Worm (Caenorhabditis elegans) whole organism, young adult: ENCODE results near the gene C08E3.1.

ENCODE experiments used
- C06A6.2 ChIP-seq: fragments of 200-800 bp; sonication (Bioruptor generic); conservative IDR thresholded peaks from 2 replicates; pipeline ENCODE4 v1.3.6; 2022; ENCODE audit warnings: missing genetic modification characterization, missing compliant biosample characterization
- K11D2.4 ChIP-seq: fragments of 200-800 bp; sonication (Bioruptor generic); IDR thresholded peaks from 2 replicates; pipeline ENCODE4 v1.3.6; 2022; ENCODE audit warnings: missing genetic modification reagents, missing genetic modification characterization, missing compliant biosample characterization
- T26A5.8 ChIP-seq: sonication (generic microtip); optimal IDR thresholded peaks from 2 replicates; lab custom pipeline; 2016; ENCODE audit warnings: missing genetic modification characterization, missing compliant biosample characterization
- Y53F4B.3 ChIP-seq: fragments of 200-800 bp; sonication (Bioruptor generic); IDR thresholded peaks from 2 replicates; pipeline ENCODE4 v1.3.6; 2022; ENCODE audit warnings: missing genetic modification reagents, missing genetic modification characterization, missing compliant biosample characterization
- Y56A3A.18 ChIP-seq: fragments of 200-800 bp; sonication (Bioruptor generic); IDR thresholded peaks from 2 replicates; pipeline ENCODE4 v1.3.6; 2022; ENCODE audit warnings: missing genetic modification reagents, missing genetic modification characterization, missing compliant biosample characterization
- ama-1 ChIP-seq, 3 experiments: fragments of 150-350 bp in 1 of 3; sonication (generic microtip) in 2 of 3; optimal IDR thresholded peaks; 2 replicates each; lab custom pipeline; 2014 to 2018; ENCODE audit warnings: missing biosample characterization in 2 of 3, missing genetic modification characterization in 2 of 3, missing genetic modification reagents in 2 of 3
- ccch-3 ChIP-seq: fragments of 200-800 bp; sonication (Bioruptor generic); optimal IDR thresholded peaks from 2 replicates; lab custom pipeline; 2018; ENCODE audit warnings: mild to moderate bottlenecking, missing genetic modification characterization, missing compliant biosample characterization
- ceh-27 ChIP-seq: fragments of 200-800 bp; sonication (Bioruptor generic); optimal IDR thresholded peaks from 2 replicates; lab custom pipeline; 2018; ENCODE audit warnings: mild to moderate bottlenecking, missing genetic modification characterization, moderate library complexity, missing compliant biosample characterization
- efl-1 ChIP-seq: fragments of 150-350 bp; optimal IDR thresholded peaks from 2 replicates; lab custom pipeline; 2014; ENCODE audit warnings: missing biosample characterization, missing genetic modification reagents, missing genetic modification characterization
- egl-18 ChIP-seq: fragments of 200-800 bp; sonication (Bioruptor generic); IDR thresholded peaks from 2 replicates; pipeline ENCODE4 v1.3.6; 2022; ENCODE audit warnings: missing genetic modification reagents, missing genetic modification characterization, missing compliant biosample characterization
- ekl-4 ChIP-seq: fragments of 200-800 bp; sonication (Bioruptor generic); IDR thresholded peaks from 2 replicates; pipeline ENCODE4 v1.3.6; 2022; ENCODE audit warnings: missing genetic modification reagents, missing genetic modification characterization, missing compliant biosample characterization
- let-607 ChIP-seq, 2 experiments: fragments of 200-800 bp in 1 of 2; sonication (Bioruptor generic) in 1 of 2; sonication (generic microtip) in 1 of 2; optimal IDR thresholded peaks; 2 replicates each; lab custom pipeline; 2016 to 2018; ENCODE audit warnings: mild to moderate bottlenecking in 2 of 2, missing compliant biosample characterization in 2 of 2, missing genetic modification characterization in 2 of 2, moderate library complexity in 2 of 2, missing genotype in 1 of 2
- lin-40 ChIP-seq: sonication (generic microtip); optimal IDR thresholded peaks from 2 replicates; lab custom pipeline; 2016; ENCODE audit warnings: missing genetic modification characterization, mild to moderate bottlenecking, missing compliant biosample characterization, missing genotype, missing genetic modification reagents
- pha-4 ChIP-seq: fragments of 150-350 bp; sonication (generic microtip); optimal IDR thresholded peaks from 2 replicates; lab custom pipeline; 2014; ENCODE audit warnings: missing biosample characterization, missing genetic modification reagents, missing genetic modification characterization

- no peak for TF ChIP-seq lin-40
- TF ChIP-seq efl-1 (GFP tag; lab: Kevin White, UChicago) = no peak
- no peak for TF ChIP-seq ama-1 (optimal IDR thresholded peaks at IDR 0.05; lab: Kevin White, UChicago)
- no peak for TF ChIP-seq ama-1 (GFP tag; optimal IDR thresholded peaks at IDR 0.05; lab: Kevin White, UChicago)
- TF ChIP-seq pha-4 = no peak
- no peak for TF ChIP-seq ceh-27
- TF ChIP-seq ekl-4 (GFP tag; lab: Robert Waterston, UW) = no peak
- TF ChIP-seq C06A6.2 = no peak
- no peak for TF ChIP-seq T26A5.8 (tag; lab: Kevin White, UChicago)
- TF ChIP-seq ccch-3 = no peak
- no peak for TF ChIP-seq Y53F4B.3 (GFP tag; lab: Robert Waterston, UW)
- TF ChIP-seq egl-18 (GFP tag; lab: Robert Waterston, UW) = no peak
- TF ChIP-seq K11D2.4 (GFP tag; lab: Robert Waterston, UW) = no peak
- TF ChIP-seq Y56A3A.18 (GFP tag; lab: Robert Waterston, UW) = no peak
- no peak for TF ChIP-seq let-607 (tag; optimal IDR thresholded peaks at IDR 0.05; lab: Kevin White, UChicago)
These were observed 7.9 kb upstream of the C08E3.1 start, which contains the start of gene C08E3.14 for ce11 chrII:1625666-1626065.
